Fruit fly (Drosophila melanogaster): ENCODE results near the gene t.

DNA sequence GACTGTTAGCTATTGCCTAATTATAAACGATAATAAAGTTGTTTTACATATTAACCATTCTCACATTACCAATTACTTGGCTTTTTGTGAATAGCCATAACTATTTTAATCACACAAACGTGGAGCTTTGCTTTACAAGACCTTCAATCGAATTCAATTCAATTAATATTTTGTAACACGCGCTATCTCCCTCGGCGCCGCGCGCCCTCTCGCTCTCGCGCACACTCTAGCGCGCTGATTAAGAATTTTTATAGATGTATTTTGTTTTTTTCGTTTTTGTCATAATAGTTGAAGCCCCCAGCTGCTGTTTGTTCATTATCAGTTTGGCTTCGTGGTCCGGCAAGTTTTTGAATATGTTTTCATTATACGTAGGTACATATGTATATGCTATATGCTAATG, 22.0 kb downstream of the t start:
- TF ChIP-seq sv (GFP tag; optimal IDR thresholded peaks at IDR 0.05), result no peak
- no peak for TF ChIP-seq Abd-B (GFP tag; optimal IDR thresholded peaks at IDR 0.05)
- no peak for TF ChIP-seq CG32264 (GFP tag; optimal IDR thresholded peaks at IDR 0.05)
- TF ChIP-seq ey (GFP tag; optimal IDR thresholded peaks at IDR 0.05), result no peak
- no peak for TF ChIP-seq pan (optimal IDR thresholded peaks at IDR 0.05)
- TF ChIP-seq HLH106 (tag; optimal IDR thresholded peaks at IDR 0.05), result no peak
- TF ChIP-seq fru (GFP tag; optimal IDR thresholded peaks at IDR 0.05), result no peak
